Worm (Caenorhabditis elegans) whole organism, dauer: ENCODE data around the gene zipt-15.

Experiments used
- unc-62 ChIP-seq: sonication (generic microtip); optimal IDR thresholded peaks from 2 replicates; lab custom pipeline; 2017; ENCODE audit warnings: missing biosample characterization, missing genetic modification reagents, missing genetic modification characterization

zipt-15 gene

ce11 chrIV:829691-830090, 4.9 kb upstream of the zipt-15 start:
- TF ChIP-seq unc-62 (GFP tag; lab: Kevin White, UChicago), result no peak

- TF ChIP-seq unc-62 (GFP tag; lab: Kevin White, UChicago), result no peak
Measured at ce11 chrIV:829107-829506, 4.4 kb upstream of the zipt-15 start.

ce11 chrIV:828427-828826, 3.7 kb upstream of the zipt-15 start:
- TF ChIP-seq unc-62 (GFP tag; lab: Kevin White, UChicago), result no peak

ce11 chrIV:826145-826544, 1.4 kb upstream of the zipt-15 start:
- no peak for TF ChIP-seq unc-62 (GFP tag; lab: Kevin White, UChicago)

ce11 chrIV:817879-818278, 6.9 kb downstream of the zipt-15 start:
- TF ChIP-seq unc-62 (GFP tag; lab: Kevin White, UChicago), result no peak

ce11 chrIV:807027-807516, 17.7 kb downstream of the zipt-15 start, which contains the start of gene Y55F3BL.6:
Y55F3BL.6 (minus strand) TSS chrIV:807077.
- TF ChIP-seq unc-62 (GFP tag; lab: Kevin White, UChicago), result no peak

- TF ChIP-seq unc-62 (GFP tag; lab: Kevin White, UChicago), result no peak
Measured at ce11 chrIV:805693-806092, 19.1 kb downstream of the zipt-15 start.

- no peak for TF ChIP-seq unc-62 (GFP tag; lab: Kevin White, UChicago)
Measured at ce11 chrIV:804802-805201, 20.0 kb downstream of the zipt-15 start, which contains the start of gene Y55F3BL.4. Y55F3BL.4 (plus strand) TSS chrIV:805102.

- no peak for TF ChIP-seq unc-62 (GFP tag; lab: Kevin White, UChicago)
Measured at ce11 chrIV:801162-801561, 23.6 kb downstream of the zipt-15 start.

- no peak for TF ChIP-seq unc-62 (GFP tag; lab: Kevin White, UChicago)
Measured at ce11 chrIV:800518-800917, 24.2 kb downstream of the zipt-15 start, which contains the start of gene mrpl-46. mrpl-46 (plus strand) TSS chrIV:800818.

- no peak for TF ChIP-seq unc-62 (GFP tag; lab: Kevin White, UChicago)
Measured at ce11 chrIV:796521-797073, 28.2 kb downstream of the zipt-15 start, which contains the start of the genes F56B3.11 and ech-5. F56B3.11 (minus strand) TSS chrIV:796571. ech-5 (plus strand) TSS chrIV:797023.

- TF ChIP-seq unc-62 (GFP tag; lab: Kevin White, UChicago), result no peak
Measured at ce11 chrIV:795383-795872, 29.3 kb downstream of the zipt-15 start, which contains the start of gene skr-18. skr-18 (minus strand) TSS chrIV:795433.

ce11 chrIV:794275-794674, 30.5 kb downstream of the zipt-15 start, which contains the start of gene F56B3.4:
F56B3.4 (minus strand) TSS chrIV:794275.
- no peak for TF ChIP-seq unc-62 (GFP tag; lab: Kevin White, UChicago)

ce11 chrIV:787755-788154, 37.0 kb downstream of the zipt-15 start, which contains the start of gene F56B3.6:
F56B3.6 (plus strand) TSS chrIV:788055.
- TF ChIP-seq unc-62 (GFP tag; lab: Kevin White, UChicago), result no peak

ce11 chrIV:782393-782792, 42.4 kb downstream of the zipt-15 start:
- no peak for TF ChIP-seq unc-62 (GFP tag; lab: Kevin White, UChicago)

- no peak for TF ChIP-seq unc-62 (GFP tag; lab: Kevin White, UChicago)
Measured at ce11 chrIV:778484-778883, 46.3 kb downstream of the zipt-15 start, which contains the start of gene ugt-52. ugt-52 (plus strand) TSS chrIV:778784.

ce11 chrIV:773580-773979, 51.2 kb downstream of the zipt-15 start:
- no peak for TF ChIP-seq unc-62 (GFP tag; lab: Kevin White, UChicago)
